Fruit fly (Drosophila melanogaster) whole organism, embryonic: ENCODE results near the gene CG31960.
A peak's percentile ranks its signal among the peaks of the same experiment; 100 is the strongest.

Experiments
- H15 ChIP-seq: fragments of 200-800 bp; sonication (Bioruptor generic); IDR thresholded peaks from 3 replicates; pipeline ENCODE4 v1.3.6; 2022; ENCODE audit warnings: missing biosample characterization, missing genetic modification characterization
- Hey ChIP-seq: fragments of 200-800 bp; sonication (Bioruptor generic); optimal IDR thresholded peaks from 3 replicates; lab custom pipeline; 2018; ENCODE audit warnings: missing biosample characterization, mild to moderate bottlenecking, missing genetic modification characterization
- Hmr ChIP-seq: fragments of 200-800 bp; sonication (Bioruptor generic); optimal IDR thresholded peaks from 3 replicates; lab custom pipeline; 2017; ENCODE audit warnings: mild to moderate bottlenecking, missing biosample characterization, missing genetic modification reagents, missing genetic modification characterization
- Lhr ChIP-seq: fragments of 200-800 bp; sonication (Bioruptor generic); optimal IDR thresholded peaks from 3 replicates; lab custom pipeline; 2017; ENCODE audit warnings: mild to moderate bottlenecking, missing biosample characterization, missing genetic modification reagents, missing genetic modification characterization
- crc ChIP-seq: fragments of 200-800 bp; sonication (Bioruptor generic); optimal IDR thresholded peaks from 2 replicates; lab custom pipeline; 2016; ENCODE audit warnings: missing biosample characterization, missing genetic modification characterization
- h ChIP-seq: fragments of >200 bp; optimal IDR thresholded peaks from 2 replicates; lab custom pipeline; 2017

DNA sequence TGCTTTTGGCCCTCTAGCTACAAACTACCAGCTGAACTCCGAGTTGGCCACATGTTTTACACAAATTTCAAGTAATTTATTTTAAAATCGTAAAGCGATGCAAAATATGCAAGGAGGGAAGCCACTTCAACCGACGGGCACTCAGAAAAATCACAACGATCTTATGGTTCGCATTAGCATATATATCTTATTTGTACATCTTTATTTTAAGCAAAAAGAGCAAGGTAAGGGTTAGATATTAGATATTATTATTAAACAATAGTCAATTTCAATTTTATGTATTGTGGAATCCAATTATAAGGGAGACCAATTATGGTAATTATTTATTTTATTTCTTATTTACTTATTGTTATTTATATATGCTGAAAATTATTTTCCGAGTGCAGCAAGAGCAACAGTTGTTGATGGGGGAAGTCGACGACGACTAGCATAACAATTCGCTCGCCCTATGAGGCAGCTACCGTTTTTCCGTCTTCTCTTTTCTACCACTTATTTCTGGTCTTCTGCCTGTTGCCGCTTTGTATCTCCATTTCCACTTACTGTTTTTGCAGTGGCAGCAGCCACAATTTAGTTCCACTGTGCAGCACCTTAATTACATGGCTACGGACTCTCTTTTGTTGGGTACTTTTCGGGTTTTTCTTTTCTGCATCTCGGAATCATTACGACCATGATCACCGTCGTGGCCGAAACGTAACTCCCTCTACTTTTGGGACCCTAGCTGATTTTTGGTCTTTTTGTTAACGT lies 14.9 kb upstream of the CG31960 start:
- no peak for TF ChIP-seq Lhr (GFP tag; lab: Kevin White, UChicago)
- TF ChIP-seq Hmr (GFP tag; lab: Kevin White, UChicago), result peak; percentile 2
- TF ChIP-seq H15, result no peak
- no peak for TF ChIP-seq crc (GFP tag; lab: Kevin White, UChicago)
- no peak for TF ChIP-seq Hey (tag; lab: Kevin White, UChicago)
- no peak for TF ChIP-seq h (lab: Kevin White, UChicago)
